Worm (Caenorhabditis elegans) whole organism, L4 larva: Measurements from ENCODE around the gene snpc-1.1.
A peak's percentile ranks its signal among the peaks of the same experiment; 100 is the strongest.

Experiments
- lsy-2 ChIP-seq, 2 experiments: fragments of 150-350 bp in 1 of 2; sonication (generic microtip) in 1 of 2; optimal IDR thresholded peaks; 2 replicates each; lab custom pipeline; 2014 to 2017; ENCODE audit warnings: missing biosample characterization in 2 of 2, missing genetic modification characterization in 2 of 2
- nhr-11 ChIP-seq: fragments of 150-350 bp; optimal IDR thresholded peaks from 2 replicates; lab custom pipeline; 2014; ENCODE audit warnings: missing biosample characterization, missing genetic modification characterization
- tra-1 ChIP-seq: fragments of 200-800 bp; sonication (Bioruptor generic); IDR thresholded peaks from 2 replicates; pipeline ENCODE4 v1.3.6; 2022; ENCODE audit warnings: missing genetic modification reagents, missing genetic modification characterization, missing compliant biosample characterization
- unc-130 ChIP-seq: sonication (generic microtip); optimal IDR thresholded peaks from 2 replicates; lab custom pipeline; 2016; ENCODE audit warnings: missing genetic modification reagents, missing genetic modification characterization, missing compliant biosample characterization
- unc-62 ChIP-seq, 3 experiments: fragments of 150-350 bp in 1 of 3; sonication (generic microtip); optimal IDR thresholded peaks in 2 of 3; peaks in 1 of 3; 1 replicate in 1 of 3; 2 replicates in 2 of 3; lab custom pipeline; 2014 to 2017; ENCODE audit warnings: missing biosample characterization in 3 of 3, missing genetic modification characterization in 3 of 3, missing genetic modification reagents in 3 of 3, missing genotype in 1 of 3

DNA sequence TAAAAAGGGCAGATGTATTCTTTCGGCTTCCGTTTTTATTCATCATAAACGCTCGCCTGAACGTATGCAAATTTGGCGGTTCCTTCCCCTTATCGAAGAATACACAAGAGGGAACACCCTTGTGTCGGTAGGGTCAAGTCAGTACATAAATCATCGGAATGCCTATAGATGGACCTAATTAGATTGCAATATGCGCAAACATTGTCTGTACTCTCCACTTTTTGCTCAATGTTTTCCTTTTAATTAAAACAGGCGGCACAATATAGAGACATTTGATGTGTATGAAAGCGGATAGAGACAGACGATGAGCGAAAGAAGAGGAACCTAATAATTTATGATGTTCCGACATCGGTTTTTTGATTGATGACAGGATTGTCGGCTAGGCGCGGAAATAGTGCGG lies 33.1 kb upstream of the snpc-1.1 start:
- no peak for TF ChIP-seq unc-130
- no peak for TF ChIP-seq lsy-2 (tag; optimal IDR thresholded peaks at IDR 0.05; lab: Kevin White, UChicago)
- TF ChIP-seq unc-62 (GFP tag; optimal IDR thresholded peaks at IDR 0.05 in 1 of 2; lab: Kevin White, UChicago), result peak in 1 of 2 experiments; percentile 25
- TF ChIP-seq unc-62 (tag; optimal IDR thresholded peaks at IDR 0.05; lab: Kevin White, UChicago), result no peak
- TF ChIP-seq nhr-11 (tag; lab: Kevin White, UChicago), result no peak
- TF ChIP-seq tra-1, result no peak
